Fruit fly (Drosophila melanogaster): ENCODE results near the gene Uqcc1.

Gene Uqcc1

dm6 chr3L:6955254-6956229 is 2.4 kb downstream of the Uqcc1 start, which contains the start of the genes CG10077 and CG9948 (continued):
- TF ChIP-seq schlank (tag; optimal IDR thresholded peaks at IDR 0.05) (peak; percentile 56), maf-S (GFP tag; optimal IDR thresholded peaks at IDR 0.05) (peak; percentile 35), ham (GFP tag; IDR thresholded peaks at IDR 0.05) (peak; percentile 53; the same call in 1 of the 2 replicates), chm (GFP tag; IDR thresholded peaks at IDR 0.05) (peak; percentile 90), caup (GFP tag; optimal IDR thresholded peaks at IDR 0.05; ENCODE audit: severe bottlenecking) (peak; percentile 82), Ada2b (GFP tag; IDR thresholded peaks at IDR 0.05) (peak; percentile 94), gsb (GFP tag; IDR thresholded peaks at IDR 0.05) (peak; percentile 86), sim (GFP tag; IDR thresholded peaks at IDR 0.05) (peak; percentile 75; the same call in 1 of the 2 replicates), CG4820 (GFP tag; optimal IDR thresholded peaks at IDR 0.05) (peak; percentile 78), Xbp1 (GFP tag; optimal IDR thresholded peaks at IDR 0.05) (peak; percentile 91), HHEX (GFP tag; optimal IDR thresholded peaks at IDR 0.05) (peak; percentile 87), CkIIα-i1 (GFP tag; IDR thresholded peaks at IDR 0.05) (no peak; the same call in 1 of the 2 replicates), CG5180 (GFP tag; optimal IDR thresholded peaks at IDR 0.05) (peak; percentile 65), CG15073 (GFP tag; optimal IDR thresholded peaks at IDR 0.05) (no peak), CG4360 (GFP tag; IDR thresholded peaks at IDR 0.05) (peak; percentile 56), CG1233 (GFP tag; optimal IDR thresholded peaks at IDR 0.05) (peak; percentile 86), Hmx (GFP tag; optimal IDR thresholded peaks at IDR 0.05) (peak; percentile 65), Hr39 (optimal IDR thresholded peaks at IDR 0.05) (no peak), CG10654 (GFP tag; optimal IDR thresholded peaks at IDR 0.05) (peak; percentile 79), Opbp (GFP tag; IDR thresholded peaks at IDR 0.05; ENCODE audit: partially characterized antibody) (peak; percentile 71; the same call in 2 of the 3 replicates), CG10565 (GFP tag; optimal IDR thresholded peaks at IDR 0.05) (peak; percentile 0), fd64A (GFP tag; optimal IDR thresholded peaks at IDR 0.05) (peak; percentile 51), CG10431 (GFP tag; optimal IDR thresholded peaks at IDR 0.05) (peak; percentile 69), CG4617 (GFP tag; optimal IDR thresholded peaks at IDR 0.05; ENCODE audit: borderline replicate concordance) (peak; percentile 82), CG17328 (GFP tag; IDR thresholded peaks at IDR 0.05) (peak; percentile 93), nom (GFP tag; optimal IDR thresholded peaks at IDR 0.05) (peak; percentile 83), run (tag; optimal IDR thresholded peaks at IDR 0.05) (no peak), sd (tag; optimal IDR thresholded peaks at IDR 0.05) (peak; percentile 98), nau (GFP tag; optimal IDR thresholded peaks at IDR 0.05) (peak; percentile 76), Max (GFP tag; optimal IDR thresholded peaks at IDR 0.05) (peak; percentile 83), Doc3 (GFP tag; IDR thresholded peaks at IDR 0.05; ENCODE audit: partially characterized antibody) (peak; percentile 82), Elba2 (GFP tag; optimal IDR thresholded peaks at IDR 0.05) (peak; percentile 67), CG2889 (GFP tag; IDR thresholded peaks at IDR 0.05) (peak; percentile 80), slp2 (GFP tag; optimal IDR thresholded peaks at IDR 0.05) (peak; percentile 19), tio (GFP tag; optimal IDR thresholded peaks at IDR 0.05) (no peak), amos (GFP tag; IDR thresholded peaks at IDR 0.05; ENCODE audit: partially characterized antibody) (peak; percentile 83), CG15011 (GFP tag; optimal IDR thresholded peaks at IDR 0.05) (peak; percentile 72), tup (GFP tag; optimal IDR thresholded peaks at IDR 0.05) (peak; percentile 60), Pdp1 (GFP tag; optimal IDR thresholded peaks at IDR 0.05) (peak; percentile 75 to 76), wdn (GFP tag; IDR thresholded peaks at IDR 0.05) (peak; percentile 86), kni (GFP tag; optimal IDR thresholded peaks at IDR 0.05) (peak; percentile 64), CG12744 (GFP tag; optimal IDR thresholded peaks at IDR 0.05) (no peak), Xrp1 (GFP tag; IDR thresholded peaks at IDR 0.05) (peak; percentile 95), dm (GFP tag; optimal IDR thresholded peaks at IDR 0.05) (peak; percentile 27), twi (tag; optimal IDR thresholded peaks at IDR 0.05) (peak; percentile 82), gce (GFP tag; IDR thresholded peaks at IDR 0.05) (peak; percentile 82; the same call in 2 of the 3 replicates), hbn (GFP tag; IDR thresholded peaks at IDR 0.05; ENCODE audit: partially characterized antibody) (peak; percentile 71), Dref (GFP tag; IDR thresholded peaks at IDR 0.05) (peak; percentile 87)
